Fruit fly (Drosophila melanogaster) Kc167 (cell line): Measurements from ENCODE around the gene salm.

ENCODE experiments used
- Myc ChIP-seq: fragments of >200 bp; optimal IDR thresholded peaks from 2 replicates; lab custom pipeline; 2017; ENCODE audit warnings: missing external identifiers
- Sin3A ChIP-seq: fragments of >200 bp; optimal IDR thresholded peaks from 2 replicates; lab custom pipeline; 2018; ENCODE audit warnings: missing external identifiers
- h ChIP-seq: fragments of >200 bp; optimal IDR thresholded peaks from 3 replicates; lab custom pipeline; 2018; ENCODE audit warnings: missing external identifiers
- ttk ChIP-seq: sonication (Bioruptor generic); optimal IDR thresholded peaks from 2 replicates; lab custom pipeline; 2017; ENCODE audit warnings: missing external identifiers

DNA sequence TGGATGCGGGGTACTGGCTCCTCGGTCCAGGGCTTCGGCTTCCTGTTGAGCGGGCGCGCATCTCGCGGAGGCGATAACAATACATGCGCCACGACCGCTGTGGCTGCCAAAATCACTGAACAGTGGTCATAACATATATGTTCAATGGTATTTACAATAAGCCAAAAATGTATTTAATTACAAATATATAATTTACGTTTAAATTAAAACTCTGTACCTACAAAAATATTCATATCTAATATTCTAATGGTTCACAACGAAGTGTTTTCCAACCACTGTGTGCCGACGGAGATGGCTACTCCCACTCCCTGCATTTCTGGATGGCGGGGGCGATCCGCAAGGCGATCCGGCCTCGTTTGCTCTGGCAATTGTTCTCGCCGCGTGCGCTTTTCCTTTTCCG lies 60.7 kb downstream of the salm start:
- no peak for TF ChIP-seq h (lab: Kevin White, UChicago)
- no peak for TF ChIP-seq Myc (lab: Kevin White, UChicago)
- TF ChIP-seq Sin3A (lab: Kevin White, UChicago) = no peak
- TF ChIP-seq ttk (lab: Kevin White, UChicago) = no peak
